Worm (Caenorhabditis elegans) whole organism, mixed stage, embryonic: ENCODE measurements around the gene F37H8.5.

Source experiments
- bed-3 ChIP-seq: fragments of 200-800 bp; sonication (Bioruptor generic); optimal IDR thresholded peaks from 3 replicates; lab custom pipeline; 2018; ENCODE audit warnings: mild to moderate bottlenecking, missing genetic modification characterization, moderate library complexity, missing compliant biosample characterization
- ceh-39 ChIP-seq: fragments of 150-350 bp; optimal IDR thresholded peaks from 2 replicates; lab custom pipeline; 2014; ENCODE audit warnings: missing biosample characterization, missing genetic modification characterization
- ces-1 ChIP-seq: fragments of 150-350 bp; optimal IDR thresholded peaks from 2 replicates; lab custom pipeline; 2014; ENCODE audit warnings: missing biosample characterization, missing genetic modification reagents, missing genetic modification characterization
- ham-2 ChIP-seq: fragments of 200-800 bp; sonication (Bioruptor generic); optimal IDR thresholded peaks from 2 replicates; lab custom pipeline; 2018; ENCODE audit warnings: mild to moderate bottlenecking, missing genetic modification characterization, missing compliant biosample characterization
- lin-13 ChIP-seq: fragments of 150-350 bp; optimal IDR thresholded peaks from 2 replicates; lab custom pipeline; 2014; ENCODE audit warnings: missing biosample characterization, missing genetic modification characterization
- mls-2 ChIP-seq: sonication (generic microtip); optimal IDR thresholded peaks from 2 replicates; lab custom pipeline; 2016; ENCODE audit warnings: mild to moderate bottlenecking, missing genetic modification characterization, moderate library complexity, missing compliant biosample characterization
- snpc-4 ChIP-seq: fragments of 150-350 bp; optimal IDR thresholded peaks from 2 replicates; lab custom pipeline; 2014; ENCODE audit warnings: missing biosample characterization, missing genetic modification characterization

- TF ChIP-seq snpc-4 (tag; lab: Kevin White, UChicago) = no peak
- no peak for TF ChIP-seq ceh-39 (tag; lab: Kevin White, UChicago)
- no peak for TF ChIP-seq bed-3 (GFP tag; lab: Kevin White, UChicago)
- TF ChIP-seq lin-13 (tag; lab: Kevin White, UChicago) = no peak
- no peak for TF ChIP-seq ham-2 (GFP tag; lab: Kevin White, UChicago)
- TF ChIP-seq mls-2 (tag; lab: Kevin White, UChicago) = no peak
- TF ChIP-seq ces-1 = no peak
Observed at ce11 chrII:11156160-11156559, 31.8 kb upstream of the F37H8.5 start.
